Fruit fly (Drosophila melanogaster) whole organism, embryonic: Measurements from ENCODE around the gene alphaTub67C.

Source experiments
- Adf1 ChIP-seq: fragments of 200-800 bp; sonication (Bioruptor generic); IDR thresholded peaks from 2 replicates; pipeline ENCODE4 v1.3.6; 2022; ENCODE audit warnings: missing biosample characterization, missing genetic modification characterization
- Blimp-1 ChIP-seq: fragments of 200-800 bp; sonication (Bioruptor generic); optimal IDR thresholded peaks from 3 replicates; lab custom pipeline; 2018; ENCODE audit warnings: missing biosample characterization, missing genetic modification characterization, mild to moderate bottlenecking, moderate library complexity, missing genetic modification reagents
- CG10654 ChIP-seq: fragments of 200-800 bp; sonication (Bioruptor generic); optimal IDR thresholded peaks from 2 replicates; lab custom pipeline; 2016; ENCODE audit warnings: missing biosample characterization, missing genetic modification characterization
- CG11247 ChIP-seq: fragments of 200-800 bp; sonication (Bioruptor generic); IDR thresholded peaks from 2 replicates; pipeline ENCODE4 v1.3.6; 2022; ENCODE audit warnings: missing biosample characterization, missing genetic modification characterization
- CG11723 ChIP-seq: fragments of 200-800 bp; sonication (Bioruptor generic); optimal IDR thresholded peaks from 2 replicates; lab custom pipeline; 2017; ENCODE audit warnings: missing biosample characterization, mild to moderate bottlenecking, missing genetic modification characterization
- CG12219 ChIP-seq: fragments of 200-800 bp; sonication (Bioruptor generic); optimal IDR thresholded peaks from 3 replicates; lab custom pipeline; 2018; ENCODE audit warnings: missing biosample characterization, mild to moderate bottlenecking, missing genetic modification characterization
- CG12299 ChIP-seq: fragments of 200-800 bp; sonication (Bioruptor generic); optimal IDR thresholded peaks from 2 replicates; lab custom pipeline; 2018; ENCODE audit warnings: missing biosample characterization, mild to moderate bottlenecking, missing genetic modification characterization
- CG12769 ChIP-seq: fragments of 200-800 bp; sonication (Bioruptor generic); optimal IDR thresholded peaks from 2 replicates; lab custom pipeline; 2019; ENCODE audit warnings: missing biosample characterization, mild to moderate bottlenecking, missing genetic modification characterization, moderate library complexity
- CG16813 ChIP-seq: fragments of 200-800 bp; sonication (Bioruptor generic); IDR thresholded peaks from 3 replicates; pipeline ENCODE4 v1.3.6; 2022; ENCODE audit warnings: missing biosample characterization, missing genetic modification characterization; ENCODE audit not compliant: partially characterized antibody
- CG17568 ChIP-seq: fragments of 200-800 bp; sonication (Bioruptor generic); optimal IDR thresholded peaks from 2 replicates; lab custom pipeline; 2018; ENCODE audit warnings: missing biosample characterization, mild to moderate bottlenecking, missing genetic modification characterization, moderate library complexity
- CG18011 ChIP-seq: fragments of 200-800 bp; sonication (Bioruptor generic); optimal IDR thresholded peaks from 2 replicates; lab custom pipeline; 2017; ENCODE audit warnings: missing biosample characterization, missing genetic modification characterization, mild to moderate bottlenecking, moderate library complexity, missing genotype
- CG3281 ChIP-seq: fragments of 200-800 bp; sonication (Bioruptor generic); optimal IDR thresholded peaks from 3 replicates; lab custom pipeline; 2017; ENCODE audit warnings: missing biosample characterization, mild to moderate bottlenecking, missing genetic modification characterization
- CG34376 ChIP-seq: fragments of 200-800 bp; sonication (Bioruptor generic); optimal IDR thresholded peaks from 2 replicates; lab custom pipeline; 2018; ENCODE audit warnings: missing biosample characterization, mild to moderate bottlenecking, missing genetic modification characterization
- CG4360 ChIP-seq: fragments of 200-800 bp; sonication (Bioruptor generic); IDR thresholded peaks from 2 replicates; pipeline ENCODE4 v1.3.6; 2022; ENCODE audit warnings: missing biosample characterization, missing genetic modification characterization
- CG6791 ChIP-seq: fragments of 200-800 bp; sonication (Bioruptor generic); IDR thresholded peaks from 3 replicates; pipeline ENCODE4 v1.3.6; 2022; ENCODE audit warnings: missing biosample characterization, missing genetic modification characterization; ENCODE audit not compliant: partially characterized antibody
- CG6813 ChIP-seq: fragments of 200-800 bp; sonication (Bioruptor generic); optimal IDR thresholded peaks from 2 replicates; lab custom pipeline; 2017; ENCODE audit warnings: missing biosample characterization, missing genetic modification characterization, mild to moderate bottlenecking, moderate library complexity, missing genetic modification reagents
- CoRest ChIP-seq: fragments of 200-800 bp; sonication (Bioruptor generic); optimal IDR thresholded peaks from 3 replicates; lab custom pipeline; 2018; ENCODE audit warnings: missing biosample characterization, mild to moderate bottlenecking, missing genetic modification characterization, moderate library complexity
- Dll ChIP-seq: fragments of 200-800 bp; sonication (Bioruptor generic); IDR thresholded peaks from 4 replicates; pipeline ENCODE4 v1.3.6; 2022; ENCODE audit warnings: missing biosample characterization, missing genetic modification characterization; ENCODE audit not compliant: partially characterized antibody
- Dref ChIP-seq: fragments of 200-800 bp; sonication (Bioruptor generic); IDR thresholded peaks from 2 replicates; pipeline ENCODE4 v1.3.6; 2022; ENCODE audit warnings: missing biosample characterization, missing genetic modification characterization
- E2f2 ChIP-seq: fragments of 200-800 bp; sonication (Bioruptor generic); IDR thresholded peaks from 2 replicates; pipeline ENCODE4 v1.3.6; 2022; ENCODE audit warnings: missing biosample characterization, missing genetic modification characterization
- Ets65A ChIP-seq: fragments of 200-800 bp; sonication (Bioruptor generic); peaks from one replicate; lab custom pipeline; 2016; ENCODE audit warnings: missing biosample characterization, missing genetic modification characterization
- GATAe ChIP-seq: fragments of 200-800 bp; sonication (Bioruptor generic); conservative IDR thresholded peaks from 2 replicates; pipeline ENCODE4 v1.3.6; 2022; ENCODE audit warnings: missing biosample characterization, missing genetic modification characterization
- HmgZ ChIP-seq: fragments of 200-800 bp; sonication (Bioruptor generic); optimal IDR thresholded peaks from 2 replicates; lab custom pipeline; 2018; ENCODE audit warnings: missing biosample characterization, mild to moderate bottlenecking, missing genetic modification characterization
- Hr78 ChIP-seq, 2 experiments: fragments of 200-800 bp in 1 of 2; fragments of >200 bp in 1 of 2; sonication (Bioruptor generic) in 1 of 2; optimal IDR thresholded peaks; 2 replicates each; lab custom pipeline; 2017 to 2019; ENCODE audit warnings: missing biosample characterization in 2 of 2, missing genetic modification characterization in 2 of 2, mild to moderate bottlenecking in 1 of 2, moderate library complexity in 1 of 2
- MBD-R2 ChIP-seq: fragments of 200-800 bp; sonication (Bioruptor generic); IDR thresholded peaks from 2 replicates; pipeline ENCODE4 v1.3.6; 2022; ENCODE audit warnings: missing biosample characterization, missing genetic modification characterization
- MTF-1 ChIP-seq: fragments of 200-800 bp; sonication (Bioruptor generic); optimal IDR thresholded peaks from 2 replicates; lab custom pipeline; 2018; ENCODE audit warnings: missing biosample characterization, mild to moderate bottlenecking, missing genetic modification characterization, borderline replicate concordance
- Mad ChIP-seq: fragments of 200-800 bp; sonication (Bioruptor generic); optimal IDR thresholded peaks from 2 replicates; lab custom pipeline; 2016; ENCODE audit warnings: missing biosample characterization, missing genetic modification characterization
- Trl ChIP-seq, 3 experiments: fragments of >200 bp in 2 of 3; fragments of 200-800 bp in 1 of 3; sonication (Bioruptor generic) in 1 of 3; optimal IDR thresholded peaks; 2 replicates in 1 of 3; 3 replicates in 2 of 3; lab custom pipeline; 2016 to 2017; ENCODE audit warnings: missing biosample characterization in 1 of 3, missing genetic modification characterization in 1 of 3
- ab ChIP-seq: fragments of 200-800 bp; sonication (Bioruptor generic); optimal IDR thresholded peaks from 2 replicates; lab custom pipeline; 2016; ENCODE audit warnings: missing biosample characterization, missing genetic modification characterization
- caup ChIP-seq: fragments of 200-800 bp; sonication (Bioruptor generic); optimal IDR thresholded peaks from 3 replicates; lab custom pipeline; 2017; ENCODE audit warnings: missing biosample characterization, mild to moderate bottlenecking, missing genetic modification characterization, moderate library complexity; ENCODE audit not compliant: severe bottlenecking
- cwo ChIP-seq: fragments of 200-800 bp; sonication (Bioruptor generic); optimal IDR thresholded peaks from 3 replicates; lab custom pipeline; 2017; ENCODE audit warnings: missing biosample characterization, missing genetic modification characterization, mild to moderate bottlenecking, moderate library complexity, missing genetic modification reagents
- dati ChIP-seq: fragments of 200-800 bp; sonication (Bioruptor generic); IDR thresholded peaks from 2 replicates; pipeline ENCODE4 v1.3.6; 2022; ENCODE audit warnings: missing biosample characterization, missing genetic modification characterization
- eve ChIP-seq, 2 experiments: fragments of >200 bp; optimal IDR thresholded peaks; 2 replicates each; lab custom pipeline; 2017; ENCODE audit warnings: missing biosample characterization in 2 of 2, missing genetic modification characterization in 2 of 2
- exex ChIP-seq: fragments of 200-800 bp; sonication (Bioruptor generic); optimal IDR thresholded peaks from 4 replicates; lab custom pipeline; 2018; ENCODE audit warnings: missing biosample characterization, mild to moderate bottlenecking, missing genetic modification characterization, moderate library complexity
- ftz-f1 ChIP-seq: fragments of 200-800 bp; sonication (Bioruptor generic); optimal IDR thresholded peaks from 2 replicates; lab custom pipeline; 2016; ENCODE audit warnings: missing biosample characterization, missing genetic modification characterization
- grn ChIP-seq: fragments of 200-800 bp; sonication (Bioruptor generic); optimal IDR thresholded peaks from 3 replicates; lab custom pipeline; 2017; ENCODE audit warnings: missing biosample characterization, missing genetic modification characterization
- gro ChIP-seq: fragments of 200-800 bp; sonication (Bioruptor generic); optimal IDR thresholded peaks from 2 replicates; lab custom pipeline; 2016; ENCODE audit warnings: missing biosample characterization, missing genetic modification characterization
- hbn ChIP-seq: fragments of 200-800 bp; sonication (Bioruptor generic); IDR thresholded peaks from 2 replicates; pipeline ENCODE4 v1.3.6; 2022; ENCODE audit warnings: missing biosample characterization, missing genetic modification characterization; ENCODE audit not compliant: partially characterized antibody
- mirr ChIP-seq: fragments of 200-800 bp; sonication (Bioruptor generic); optimal IDR thresholded peaks from 3 replicates; lab custom pipeline; 2018; ENCODE audit warnings: missing biosample characterization, mild to moderate bottlenecking, missing genetic modification characterization
- onecut ChIP-seq: fragments of 200-800 bp; sonication (Bioruptor generic); IDR thresholded peaks from 2 replicates; pipeline ENCODE4 v1.3.6; 2022; ENCODE audit warnings: missing biosample characterization, missing genetic modification characterization
- pfk ChIP-seq: fragments of 200-800 bp; sonication (Bioruptor generic); optimal IDR thresholded peaks from 2 replicates; lab custom pipeline; 2018; ENCODE audit warnings: missing biosample characterization, mild to moderate bottlenecking, missing genetic modification characterization, moderate library complexity
- pum ChIP-seq: fragments of 200-800 bp; sonication (Bioruptor generic); optimal IDR thresholded peaks from 2 replicates; lab custom pipeline; 2016; ENCODE audit warnings: missing biosample characterization, missing genetic modification characterization
- salm ChIP-seq: fragments of 200-800 bp; sonication (Bioruptor generic); optimal IDR thresholded peaks from 2 replicates; lab custom pipeline; 2018; ENCODE audit warnings: missing biosample characterization, mild to moderate bottlenecking, missing genetic modification characterization
- sd ChIP-seq: fragments of 200-800 bp; sonication (Bioruptor generic); optimal IDR thresholded peaks from 3 replicates; lab custom pipeline; 2018; ENCODE audit warnings: missing biosample characterization, mild to moderate bottlenecking, missing genetic modification characterization, moderate library complexity
- shn ChIP-seq: fragments of 200-800 bp; sonication (Bioruptor generic); optimal IDR thresholded peaks from 3 replicates; lab custom pipeline; 2016; ENCODE audit warnings: missing biosample characterization, missing genetic modification characterization
- sug ChIP-seq: fragments of 200-800 bp; optimal IDR thresholded peaks from 2 replicates; lab custom pipeline; 2019; ENCODE audit warnings: missing biosample characterization, mild to moderate bottlenecking, missing genetic modification characterization, moderate library complexity
- vfl ChIP-seq: fragments of 200-800 bp; sonication (Bioruptor generic); optimal IDR thresholded peaks from 2 replicates; lab custom pipeline; 2016; ENCODE audit warnings: missing biosample characterization, missing genetic modification characterization
- wek ChIP-seq: fragments of 200-800 bp; sonication (Bioruptor generic); optimal IDR thresholded peaks from 3 replicates; lab custom pipeline; 2018; ENCODE audit warnings: missing biosample characterization, mild to moderate bottlenecking, missing genetic modification characterization, moderate library complexity
- zfh2 ChIP-seq: fragments of 200-800 bp; sonication (Bioruptor generic); optimal IDR thresholded peaks from 2 replicates; lab custom pipeline; 2016; ENCODE audit warnings: missing biosample characterization, missing genetic modification characterization

The alphaTub67C gene

DNA sequence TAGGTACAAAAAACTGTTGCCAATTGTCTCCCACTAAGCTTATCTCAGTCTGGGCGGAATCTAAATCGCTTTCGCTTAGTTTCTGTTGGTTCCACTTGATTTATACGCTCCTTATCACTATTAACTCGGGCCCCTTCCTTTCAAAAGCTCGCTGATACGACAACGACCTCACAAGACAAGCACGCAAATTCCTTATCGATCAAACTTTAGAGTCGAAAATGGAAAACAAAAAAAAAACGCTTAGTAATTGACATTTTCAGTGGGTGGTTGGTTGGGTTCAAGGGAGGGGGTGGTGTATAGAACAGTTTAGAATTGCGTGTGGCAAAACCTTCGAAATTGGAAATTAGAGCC is 10.4 kb downstream of the alphaTub67C start (continued):
- TF ChIP-seq CoRest (no peak), ftz-f1 (GFP tag; lab: Kevin White, UChicago) (peak; percentile 51), sug (peak; percentile 95), grn (peak; percentile 85), CG6813 (no peak), CG6791 (0 out of 3 replicates have a peak, but pooled peaks have one; percentile 40), Mad (GFP tag; lab: Kevin White, UChicago) (no peak), Ets65A (GFP tag; lab: Kevin White, UChicago) (peak; percentile 24), exex (tag; lab: Kevin White, UChicago) (peak; percentile 97), CG3281 (GFP tag; lab: Kevin White, UChicago) (peak; percentile 7), GATAe (GFP tag; lab: Robert Waterston, UW) (peak; percentile 90), CG34376 (GFP tag; lab: Kevin White, UChicago) (peak; percentile 93), gro (peak; percentile 60), caup (GFP tag; lab: Kevin White, UChicago) (peak; percentile 12), Dref (GFP tag; lab: Robert Waterston, UW) (no peak), mirr (peak; percentile 89), onecut (GFP tag; lab: Robert Waterston, UW) (peak; percentile 70), pfk (GFP tag; lab: Kevin White, UChicago) (peak; percentile 20), MBD-R2 (0 out of 2 replicates have a peak, but pooled peaks have one; percentile 5), HmgZ (peak; percentile 53), cwo (peak; percentile 74), CG10654 (GFP tag; lab: Kevin White, UChicago) (no peak)
- TF ChIP-seq, all 482 proteins: peak for 29

DNA sequence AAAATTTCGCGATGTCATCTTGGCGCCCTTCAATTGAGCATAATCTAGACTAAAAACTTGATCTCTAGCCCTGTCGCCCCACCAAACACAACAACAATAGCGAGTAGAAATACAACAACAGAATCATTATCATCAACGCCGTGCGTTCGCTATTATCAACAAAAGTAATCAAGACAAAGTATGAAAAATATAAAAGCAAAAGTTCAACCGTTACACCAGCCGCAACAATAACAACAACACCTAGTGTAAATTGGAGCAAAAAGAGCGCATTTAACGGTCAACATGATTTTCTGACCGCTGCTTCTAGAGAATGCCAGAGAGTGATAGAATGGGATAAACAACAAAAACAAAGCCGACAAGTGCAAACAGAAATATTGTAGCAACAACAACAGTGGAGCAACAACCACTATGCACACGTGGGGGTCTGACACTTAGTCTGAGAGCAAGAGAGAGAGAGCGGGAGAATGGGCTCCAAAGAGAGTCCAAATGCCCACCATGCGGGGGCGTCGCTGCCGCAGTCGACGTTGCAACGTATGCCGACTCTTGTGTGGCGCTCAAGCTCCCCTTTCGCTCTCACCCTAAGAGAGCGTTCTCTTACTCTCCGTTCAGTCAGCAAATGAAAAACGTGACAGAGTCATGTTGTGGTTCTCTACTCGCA is 11.3 kb downstream of the alphaTub67C start:
- TF ChIP-seq Dll (peak; percentile 55; the same call in 2 of the 4 replicates), CG16813 (GFP tag; lab: Robert Waterston, UW) (no peak), CG18011 (peak; percentile 66), ab (GFP tag; lab: Kevin White, UChicago) (no peak), zfh2 (GFP tag; lab: Kevin White, UChicago) (no peak), CG11723 (no peak), Hr78 (GFP tag; optimal IDR thresholded peaks at IDR 0.05; lab: Kevin White, UChicago) (peak in 1 of 2 experiments; percentile 82), hbn (GFP tag; lab: Robert Waterston, UW) (peak; percentile 64), CG34376 (GFP tag; lab: Kevin White, UChicago) (peak; percentile 20), CG12299 (peak; percentile 40), Adf1 (GFP tag; lab: Robert Waterston, UW) (peak; percentile 95), vfl (GFP tag; lab: Kevin White, UChicago) (no peak), sd (tag; lab: Kevin White, UChicago) (peak; percentile 27), CG11247 (GFP tag; lab: Robert Waterston, UW) (no peak), Blimp-1 (GFP tag; lab: Kevin White, UChicago) (peak; percentile 70), CG4360 (peak; percentile 98), dati (GFP tag; lab: Robert Waterston, UW) (no peak), CG17568 (GFP tag; lab: Kevin White, UChicago) (peak; percentile 45), eve (GFP tag; optimal IDR thresholded peaks at IDR 0.05; lab: Kevin White, UChicago) (peak in 1 of 2 experiments; percentile 83), wek (GFP tag; lab: Kevin White, UChicago) (peak; percentile 21), shn (no peak), pum (GFP tag; lab: Kevin White, UChicago) (no peak), E2f2 (GFP tag; lab: Robert Waterston, UW) (no peak), salm (tag; lab: Kevin White, UChicago) (peak; percentile 42), CG12219 (GFP tag; lab: Kevin White, UChicago) (peak; percentile 14), MTF-1 (no peak), CG12769 (tag; lab: Kevin White, UChicago) (peak; percentile 48), Trl (optimal IDR thresholded peaks at IDR 0.05; lab: Kevin White, UChicago) (peak; percentile 98 to 100), Trl (GFP tag; optimal IDR thresholded peaks at IDR 0.05; lab: Kevin White, UChicago) (no peak)
